Worm (Caenorhabditis elegans) whole organism, L4/young adult: Measurements from ENCODE around the gene mltn-9.

ENCODE experiments used
- W03F9.2 ChIP-seq: fragments of 150-350 bp; optimal IDR thresholded peaks from 2 replicates; lab custom pipeline; 2014; ENCODE audit warnings: missing biosample characterization, missing genetic modification characterization
- dao-5 ChIP-seq: sonication (generic microtip); optimal IDR thresholded peaks from 2 replicates; lab custom pipeline; 2016; ENCODE audit warnings: missing genotype, missing genetic modification characterization, moderate library complexity, missing compliant biosample characterization
- him-1 ChIP-seq: sonication (generic microtip); optimal IDR thresholded peaks from 2 replicates; lab custom pipeline; 2016; ENCODE audit warnings: missing genotype, missing genetic modification reagents, missing genetic modification characterization, missing compliant biosample characterization

- TF ChIP-seq him-1 (tag; lab: Kevin White, UChicago) (no peak), W03F9.2 (tag; lab: Kevin White, UChicago) (no peak), dao-5 (no peak)
These were observed 10.4 kb upstream of the mltn-9 start, which contains the start of gene F19H8.2 for ce11 chrII:14605479-14605878.
